Worm (Caenorhabditis elegans) whole organism, young adult: ENCODE data around the gene C36A4.4.

Experiments
- B0261.1 ChIP-seq: sonication (generic microtip); optimal IDR thresholded peaks from 2 replicates; lab custom pipeline; 2016; ENCODE audit warnings: mild to moderate bottlenecking, missing genetic modification characterization, moderate library complexity, missing compliant biosample characterization
- B0336.3 ChIP-seq: fragments of 200-800 bp; sonication (Bioruptor generic); IDR thresholded peaks from 2 replicates; pipeline ENCODE4 v1.3.6; 2022; ENCODE audit warnings: missing genetic modification characterization, missing compliant biosample characterization
- D2030.7 ChIP-seq: fragments of 200-800 bp; sonication (Bioruptor generic); IDR thresholded peaks from 2 replicates; pipeline ENCODE4 v1.3.6; 2022; ENCODE audit warnings: missing genetic modification reagents, missing genetic modification characterization, missing compliant biosample characterization
- F33H1.4 ChIP-seq: fragments of 200-800 bp; sonication (Bioruptor generic); IDR thresholded peaks from 2 replicates; pipeline ENCODE4 v1.3.6; 2022; ENCODE audit warnings: missing genetic modification reagents, missing genetic modification characterization, missing compliant biosample characterization
- F49E8.2 ChIP-seq: sonication (generic microtip); optimal IDR thresholded peaks from 3 replicates; lab custom pipeline; 2017; ENCODE audit warnings: missing genetic modification characterization, mild to moderate bottlenecking, missing compliant biosample characterization, antibody characterized with exemption, moderate library complexity; ENCODE audit not compliant: insufficient read depth
- F52B5.7 ChIP-seq: sonication (generic microtip); optimal IDR thresholded peaks from 2 replicates; lab custom pipeline; 2016; ENCODE audit warnings: mild to moderate bottlenecking, missing genetic modification characterization, missing compliant biosample characterization
- K11D2.4 ChIP-seq: fragments of 200-800 bp; sonication (Bioruptor generic); IDR thresholded peaks from 2 replicates; pipeline ENCODE4 v1.3.6; 2022; ENCODE audit warnings: missing genetic modification reagents, missing genetic modification characterization, missing compliant biosample characterization
- T07F8.4 ChIP-seq: sonication (generic microtip); optimal IDR thresholded peaks from 2 replicates; lab custom pipeline; 2016; ENCODE audit warnings: mild to moderate bottlenecking, missing genetic modification characterization, moderate library complexity, missing compliant biosample characterization
- Y53F4B.3 ChIP-seq: fragments of 200-800 bp; sonication (Bioruptor generic); IDR thresholded peaks from 2 replicates; pipeline ENCODE4 v1.3.6; 2022; ENCODE audit warnings: missing genetic modification reagents, missing genetic modification characterization, missing compliant biosample characterization
- Y53G8AR.9 ChIP-seq: fragments of 200-800 bp; sonication (Bioruptor generic); conservative IDR thresholded peaks from 2 replicates; pipeline ENCODE4 v1.3.6; 2022; ENCODE audit warnings: missing genetic modification reagents, missing genetic modification characterization, missing compliant biosample characterization
- Y79H2A.3 ChIP-seq: fragments of 200-800 bp; sonication (Bioruptor generic); conservative IDR thresholded peaks from 2 replicates; pipeline ENCODE4 v1.3.6; 2022; ENCODE audit warnings: missing genetic modification reagents, missing genetic modification characterization, missing compliant biosample characterization
- Y95B8A.8 ChIP-seq: fragments of 200-800 bp; sonication (Bioruptor generic); IDR thresholded peaks from 2 replicates; pipeline ENCODE4 v1.3.6; 2022; ENCODE audit warnings: missing genetic modification reagents, missing genetic modification characterization, missing compliant biosample characterization
- athp-1 ChIP-seq: sonication (generic microtip); optimal IDR thresholded peaks from 2 replicates; lab custom pipeline; 2017; ENCODE audit warnings: mild to moderate bottlenecking, missing genetic modification characterization, missing compliant biosample characterization
- ceh-40 ChIP-seq: fragments of 200-800 bp; sonication (Bioruptor generic); IDR thresholded peaks from 2 replicates; pipeline ENCODE4 v1.3.6; 2022; ENCODE audit warnings: missing genetic modification characterization, missing compliant biosample characterization
- chd-7 ChIP-seq: sonication (generic microtip); optimal IDR thresholded peaks from 2 replicates; lab custom pipeline; 2016; ENCODE audit warnings: mild to moderate bottlenecking, missing genetic modification characterization, moderate library complexity, missing compliant biosample characterization
- die-1 ChIP-seq: sonication (generic microtip); optimal IDR thresholded peaks from 2 replicates; lab custom pipeline; 2016; ENCODE audit warnings: missing genotype, mild to moderate bottlenecking, missing genetic modification characterization, missing compliant biosample characterization
- dox-1 ChIP-seq: fragments of 200-800 bp; sonication (Bioruptor generic); IDR thresholded peaks from 2 replicates; pipeline ENCODE4 v1.3.6; 2022; ENCODE audit warnings: missing genetic modification reagents, missing genetic modification characterization, missing compliant biosample characterization
- efl-1 ChIP-seq: fragments of 150-350 bp; optimal IDR thresholded peaks from 2 replicates; lab custom pipeline; 2014; ENCODE audit warnings: missing biosample characterization, missing genetic modification reagents, missing genetic modification characterization
- egl-18 ChIP-seq: fragments of 200-800 bp; sonication (Bioruptor generic); IDR thresholded peaks from 2 replicates; pipeline ENCODE4 v1.3.6; 2022; ENCODE audit warnings: missing genetic modification reagents, missing genetic modification characterization, missing compliant biosample characterization
- egl-44 ChIP-seq: fragments of 200-800 bp; sonication (Bioruptor generic); IDR thresholded peaks from 2 replicates; pipeline ENCODE4 v1.3.6; 2022; ENCODE audit warnings: missing genetic modification reagents, missing genetic modification characterization, missing compliant biosample characterization
- hlh-26 ChIP-seq: fragments of 200-800 bp; sonication (Bioruptor generic); conservative IDR thresholded peaks from 2 replicates; pipeline ENCODE4 v1.3.6; 2022; ENCODE audit warnings: missing genetic modification reagents, missing genetic modification characterization, missing compliant biosample characterization
- hmg-20 ChIP-seq: fragments of 200-800 bp; sonication (Bioruptor generic); IDR thresholded peaks from 2 replicates; pipeline ENCODE4 v1.3.6; 2022; ENCODE audit warnings: missing genetic modification reagents, missing genetic modification characterization, missing compliant biosample characterization
- hsf-1 ChIP-seq: fragments of 200-800 bp; sonication (Bioruptor generic); IDR thresholded peaks from 2 replicates; pipeline ENCODE4 v1.3.6; 2022; ENCODE audit warnings: missing genetic modification reagents, missing genetic modification characterization, missing compliant biosample characterization
- lin-26 ChIP-seq: fragments of 200-800 bp; sonication (Bioruptor generic); IDR thresholded peaks from 2 replicates; pipeline ENCODE4 v1.3.6; 2022; ENCODE audit warnings: missing genetic modification reagents, missing genetic modification characterization, missing compliant biosample characterization
- lin-35 ChIP-seq, 3 experiments: fragments of 150-350 bp in 2 of 3; sonication (generic microtip) in 1 of 3; optimal IDR thresholded peaks; 2 replicates each; lab custom pipeline; 2014 to 2018; ENCODE audit warnings: missing biosample characterization in 3 of 3, missing genetic modification characterization in 3 of 3, missing genetic modification reagents in 3 of 3
- lir-1 ChIP-seq: fragments of 200-800 bp; sonication (Bioruptor generic); conservative IDR thresholded peaks from 2 replicates; pipeline ENCODE4 v1.3.6; 2022; ENCODE audit warnings: missing genetic modification reagents, missing genetic modification characterization, missing compliant biosample characterization
- mxl-1 ChIP-seq: sonication (generic microtip); optimal IDR thresholded peaks from 2 replicates; lab custom pipeline; 2016; ENCODE audit warnings: missing genetic modification characterization, missing compliant biosample characterization
- nfya-2 ChIP-seq: fragments of 200-800 bp; sonication (Bioruptor generic); IDR thresholded peaks from 2 replicates; pipeline ENCODE4 v1.3.6; 2022; ENCODE audit warnings: missing genetic modification reagents, missing genetic modification characterization, missing compliant biosample characterization
- nhr-120 ChIP-seq: fragments of 200-800 bp; sonication (Bioruptor generic); IDR thresholded peaks from 2 replicates; pipeline ENCODE4 v1.3.6; 2022; ENCODE audit warnings: missing genetic modification characterization, missing compliant biosample characterization
- nhr-179 ChIP-seq: sonication (generic microtip); optimal IDR thresholded peaks from 2 replicates; lab custom pipeline; 2016; ENCODE audit warnings: mild to moderate bottlenecking, missing genetic modification characterization, missing compliant biosample characterization
- nhr-80 ChIP-seq: sonication (generic microtip); optimal IDR thresholded peaks from 2 replicates; lab custom pipeline; 2016; ENCODE audit warnings: missing genetic modification characterization, missing compliant biosample characterization
- pha-4 ChIP-seq: fragments of 150-350 bp; sonication (generic microtip); optimal IDR thresholded peaks from 2 replicates; lab custom pipeline; 2014; ENCODE audit warnings: missing biosample characterization, missing genetic modification reagents, missing genetic modification characterization
- rec-8 ChIP-seq, 2 experiments: sonication (generic microtip); optimal IDR thresholded peaks; 2 replicates each; lab custom pipeline; 2016; ENCODE audit warnings: mild to moderate bottlenecking in 2 of 2, missing genetic modification characterization in 2 of 2, missing genetic modification reagents in 2 of 2, missing genotype in 2 of 2, missing biosample characterization in 1 of 2, missing compliant biosample characterization in 1 of 2, moderate library complexity in 1 of 2
- rpc-1 ChIP-seq, 2 experiments: fragments of 150-350 bp in 1 of 2; sonication (generic microtip) in 1 of 2; optimal IDR thresholded peaks; 2 replicates each; lab custom pipeline; 2014 to 2018; ENCODE audit warnings: missing biosample characterization in 1 of 2, missing genetic modification characterization in 1 of 2, missing genetic modification reagents in 1 of 2, missing genotype in 1 of 2
- sdz-38 ChIP-seq: sonication (generic microtip); optimal IDR thresholded peaks from 2 replicates; lab custom pipeline; 2016; ENCODE audit warnings: missing genotype, missing genetic modification characterization, missing compliant biosample characterization
- snpc-1.1 ChIP-seq: sonication (generic microtip); optimal IDR thresholded peaks from 2 replicates; lab custom pipeline; 2017; ENCODE audit warnings: missing genetic modification characterization, mild to moderate bottlenecking, missing compliant biosample characterization, antibody characterized with exemption, moderate library complexity, missing genotype, missing genetic modification reagents; ENCODE audit not compliant: insufficient read depth
- snpc-4 ChIP-seq, 5 experiments: fragments of 150-350 bp in 1 of 5; sonication (generic microtip) in 4 of 5; optimal IDR thresholded peaks; 2 replicates each; lab custom pipeline; 2014 to 2018; ENCODE audit warnings: missing genetic modification characterization in 5 of 5, missing biosample characterization in 3 of 5, antibody characterized with exemption in 2 of 5, mild to moderate bottlenecking in 2 of 5, missing compliant biosample characterization in 2 of 5, missing genotype in 2 of 5, moderate library complexity in 2 of 5, missing genetic modification reagents in 1 of 5
- tbx-9 ChIP-seq: sonication (generic microtip); optimal IDR thresholded peaks from 2 replicates; lab custom pipeline; 2016; ENCODE audit warnings: borderline replicate concordance, missing genetic modification characterization, inconsistent platforms, missing compliant biosample characterization
- zfh-2 ChIP-seq: fragments of 200-800 bp; sonication (Bioruptor generic); conservative IDR thresholded peaks from 2 replicates; pipeline ENCODE4 v1.3.6; 2022; ENCODE audit warnings: missing genetic modification reagents, missing genetic modification characterization, missing compliant biosample characterization
- ztf-22 ChIP-seq: fragments of 200-800 bp; sonication (Bioruptor generic); optimal IDR thresholded peaks from 2 replicates; lab custom pipeline; 2018; ENCODE audit warnings: mild to moderate bottlenecking, missing genetic modification characterization, moderate library complexity, missing compliant biosample characterization
- ztf-28 ChIP-seq: fragments of 200-800 bp; sonication (Bioruptor generic); IDR thresholded peaks from 2 replicates; pipeline ENCODE4 v1.3.6; 2022; ENCODE audit warnings: missing genetic modification reagents, missing genetic modification characterization, missing compliant biosample characterization
- ztf-3 ChIP-seq: fragments of 200-800 bp; sonication (Bioruptor generic); optimal IDR thresholded peaks from 2 replicates; lab custom pipeline; 2018; ENCODE audit warnings: mild to moderate bottlenecking, missing genetic modification characterization, missing compliant biosample characterization

The C36A4.4 gene

ce11 chrIII:3869292-3869781 is 25.9 kb upstream of the C36A4.4 start (continued):
- TF ChIP-seq egl-18 (no peak), Y79H2A.3 (GFP tag; lab: Robert Waterston, UW) (0 out of 2 replicates have a peak, but pooled peaks have one; percentile 22), B0261.1 (tag; lab: Kevin White, UChicago) (peak; percentile 18), ztf-3 (GFP tag; lab: Kevin White, UChicago) (no peak), pha-4 (tag; lab: Kevin White, UChicago) (no peak), nfya-2 (GFP tag; lab: Robert Waterston, UW) (peak; percentile 87), egl-44 (peak; percentile 60; the same call in 1 of the 2 replicates), rpc-1 (optimal IDR thresholded peaks at IDR 0.05; lab: Kevin White, UChicago) (no peak), rpc-1 (tag; optimal IDR thresholded peaks at IDR 0.05; lab: Kevin White, UChicago) (peak; percentile 21), hmg-20 (peak; percentile 66), efl-1 (GFP tag; lab: Kevin White, UChicago) (peak; percentile 34), Y53G8AR.9 (GFP tag; lab: Robert Waterston, UW) (peak; percentile 92), tbx-9 (no peak), F33H1.4 (GFP tag; lab: Robert Waterston, UW) (0 out of 2 replicates have a peak, but pooled peaks have one; percentile 21), chd-7 (tag; lab: Kevin White, UChicago) (peak; percentile 72), F49E8.2 (tag; lab: Kevin White, UChicago) (peak; percentile 97), mxl-1 (peak; percentile 72), nhr-179 (peak; percentile 42), rec-8 (tag; optimal IDR thresholded peaks at IDR 0.05; lab: Kevin White, UChicago) (peak in 1 of 2 experiments; percentile 21), D2030.7 (GFP tag; lab: Robert Waterston, UW) (peak; percentile 59; the same call in 1 of the 2 replicates), F52B5.7 (tag; lab: Kevin White, UChicago) (peak; percentile 84), Y53F4B.3 (GFP tag; lab: Robert Waterston, UW) (no peak), T07F8.4 (tag; lab: Kevin White, UChicago) (peak; percentile 55), snpc-4 (GFP tag; optimal IDR thresholded peaks at IDR 0.05; lab: Kevin White, UChicago) (peak; percentile 8), snpc-4 (tag; optimal IDR thresholded peaks at IDR 0.05; lab: Kevin White, UChicago) (peak in 3 of 4 experiments; percentile 33 to 63 (median 52)), sdz-38 (no peak), die-1 (tag; lab: Kevin White, UChicago) (peak; percentile 69), K11D2.4 (GFP tag; lab: Robert Waterston, UW) (no peak), hsf-1 (GFP tag; lab: Robert Waterston, UW) (peak; percentile 87), lin-35 (GFP tag; optimal IDR thresholded peaks at IDR 0.05; lab: Kevin White, UChicago) (peak in 1 of 3 experiments; percentile 57), snpc-1.1 (tag; lab: Kevin White, UChicago) (peak; percentile 41)

DNA sequence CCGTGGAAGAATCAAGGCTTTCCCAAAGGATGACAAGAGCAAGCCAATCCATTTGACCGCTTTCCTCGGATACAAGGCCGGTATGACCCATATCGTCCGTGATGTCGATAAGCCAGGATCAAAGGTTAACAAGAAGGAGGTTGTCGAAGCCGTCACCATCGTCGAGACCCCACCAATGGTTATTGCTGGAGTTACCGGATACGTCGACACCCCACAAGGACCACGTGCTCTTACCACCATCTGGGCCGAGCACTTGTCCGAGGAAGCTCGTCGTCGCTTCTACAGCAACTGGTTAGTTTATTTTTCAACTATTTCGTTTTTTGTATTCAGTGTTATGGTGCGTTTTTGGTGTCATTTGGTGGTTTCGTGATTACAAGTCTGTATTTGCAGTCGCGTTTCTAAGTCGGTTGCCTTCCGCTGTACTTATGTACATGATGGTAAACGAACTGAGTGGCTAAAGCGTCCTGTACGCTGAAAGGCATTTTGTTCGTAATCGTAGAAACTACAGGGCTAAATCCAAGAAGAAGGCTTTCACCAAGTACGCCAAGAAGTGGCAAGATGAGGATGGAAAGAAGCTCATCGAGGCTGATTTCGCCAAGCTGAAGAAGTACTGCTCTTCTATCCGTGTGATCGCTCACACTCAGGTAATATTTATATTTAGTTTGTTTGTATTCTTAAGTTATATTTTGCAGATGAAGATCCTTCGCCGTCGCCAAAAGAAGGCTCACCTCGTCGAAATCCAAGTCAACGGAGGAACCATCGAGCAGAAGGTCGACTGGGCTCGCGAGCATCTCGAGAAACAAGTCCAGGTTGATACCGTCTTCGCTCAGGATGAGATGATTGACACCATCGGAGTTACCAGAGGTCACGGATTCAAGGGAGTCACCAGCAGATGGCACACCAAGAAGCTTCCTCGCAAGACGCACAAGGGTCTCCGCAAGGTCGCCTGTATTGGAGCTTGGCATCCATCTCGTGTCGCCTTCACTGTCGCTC is 24.8 kb upstream of the C36A4.4 start:
- TF ChIP-seq D2030.7 (GFP tag; lab: Robert Waterston, UW) = no peak
- peak; percentile 26; the same call in 1 of the 2 replicates for TF ChIP-seq ceh-40 (GFP tag; lab: Robert Waterston, UW)
- TF ChIP-seq tbx-9 = no peak
- TF ChIP-seq hlh-26 = no peak
- TF ChIP-seq ztf-22 = no peak
- TF ChIP-seq B0336.3 (GFP tag; lab: Robert Waterston, UW) = peak; percentile 6; the same call in 1 of the 2 replicates
- no peak for TF ChIP-seq Y95B8A.8 (GFP tag; lab: Robert Waterston, UW)
- TF ChIP-seq dox-1 (GFP tag; lab: Robert Waterston, UW) = peak; percentile 29; the same call in 1 of the 2 replicates
- peak; percentile 34; the same call in 1 of the 2 replicates for TF ChIP-seq Y53G8AR.9 (GFP tag; lab: Robert Waterston, UW)
- no peak for TF ChIP-seq egl-44
- no peak for TF ChIP-seq athp-1
- no peak for TF ChIP-seq ztf-28 (GFP tag; lab: Robert Waterston, UW)
- TF ChIP-seq zfh-2 (GFP tag; lab: Robert Waterston, UW) = peak; percentile 59
- no peak for TF ChIP-seq sdz-38
- no peak for TF ChIP-seq lir-1
- TF ChIP-seq Y79H2A.3 (GFP tag; lab: Robert Waterston, UW) = 0 out of 2 replicates have a peak, but pooled peaks have one; percentile 51
- TF ChIP-seq nfya-2 (GFP tag; lab: Robert Waterston, UW) = 0 out of 2 replicates have a peak, but pooled peaks have one; percentile 50
- TF ChIP-seq K11D2.4 (GFP tag; lab: Robert Waterston, UW) = no peak
- TF ChIP-seq nhr-80 (tag; lab: Kevin White, UChicago) = no peak
- TF ChIP-seq nhr-120 (GFP tag; lab: Robert Waterston, UW) = no peak
- TF ChIP-seq lin-26 (GFP tag; lab: Robert Waterston, UW) = no peak; the same call in 1 of the 2 replicates
